Worm (Caenorhabditis elegans): Measurements from ENCODE around the gene kin-18.

DNA sequence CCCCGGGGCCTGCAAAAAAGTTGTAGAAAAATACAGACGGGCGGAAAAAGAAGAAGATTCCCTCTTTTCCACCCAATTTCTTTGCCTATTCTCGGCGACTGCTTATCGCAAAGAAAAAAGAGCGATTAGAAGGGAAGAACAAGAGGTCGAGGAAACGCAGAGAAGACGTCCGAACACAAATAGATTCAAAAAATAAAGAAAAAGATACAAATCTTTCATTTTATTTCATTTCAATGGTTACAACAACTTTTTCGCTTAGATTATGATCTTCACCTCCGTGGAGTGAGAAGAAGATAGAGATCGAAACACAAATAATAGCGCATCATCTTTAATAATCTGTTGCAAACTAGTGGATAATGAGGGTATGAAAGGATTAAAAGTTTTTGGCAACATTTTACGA lies 13.6 kb downstream of the kin-18 start:
- no peak for TF ChIP-seq lir-3 (tag; optimal IDR thresholded peaks at IDR 0.05; ENCODE audit: poor library complexity)
- no peak for TF ChIP-seq alr-1 (tag; optimal IDR thresholded peaks at IDR 0.05; ENCODE audit: borderline replicate concordance)
- TF ChIP-seq ztf-11 (tag; optimal IDR thresholded peaks at IDR 0.05), result no peak
- no peak for TF ChIP-seq aly-2 (tag; optimal IDR thresholded peaks at IDR 0.05)
- no peak for TF ChIP-seq Y116A8C.19 (tag; optimal IDR thresholded peaks at IDR 0.05; ENCODE audit: borderline replicate concordance)
- no peak for TF ChIP-seq snpc-4 (tag; optimal IDR thresholded peaks at IDR 0.05)
- no peak for TF ChIP-seq nhr-76 (tag; optimal IDR thresholded peaks at IDR 0.05)
- TF ChIP-seq unc-62 (GFP tag; optimal IDR thresholded peaks at IDR 0.05), result no peak
- TF ChIP-seq unc-130 (tag; optimal IDR thresholded peaks at IDR 0.05), result no peak
- TF ChIP-seq lin-13 (GFP tag; optimal IDR thresholded peaks at IDR 0.05), result no peak
- no peak for TF ChIP-seq nhr-19 (GFP tag; conservative IDR thresholded peaks at IDR 0.05)
- TF ChIP-seq isw-1 (GFP tag; IDR thresholded peaks at IDR 0.05), result no peak
- no peak for TF ChIP-seq skn-1 (tag; optimal IDR thresholded peaks at IDR 0.05)
- TF ChIP-seq fkh-4 (tag; optimal IDR thresholded peaks at IDR 0.05; ENCODE audit: borderline replicate concordance), result no peak
